Worm (Caenorhabditis elegans) whole organism, L3 larva: ENCODE results near the gene ndc-80.

Experiments used
- ZK546.5 ChIP-seq: sonication (generic microtip); optimal IDR thresholded peaks from 2 replicates; lab custom pipeline; 2017; ENCODE audit warnings: missing biosample characterization, missing genetic modification characterization
- ceh-16 ChIP-seq: sonication (generic microtip); optimal IDR thresholded peaks from 2 replicates; lab custom pipeline; 2017; ENCODE audit warnings: missing biosample characterization, missing genetic modification characterization
- nhr-28 ChIP-seq: fragments of 150-350 bp; optimal IDR thresholded peaks from 2 replicates; lab custom pipeline; 2014; ENCODE audit warnings: missing biosample characterization, missing genetic modification characterization
- tbx-2 ChIP-seq: sonication (generic microtip); optimal IDR thresholded peaks from 2 replicates; lab custom pipeline; 2016; ENCODE audit warnings: mild to moderate bottlenecking, missing genetic modification characterization, missing compliant biosample characterization

DNA sequence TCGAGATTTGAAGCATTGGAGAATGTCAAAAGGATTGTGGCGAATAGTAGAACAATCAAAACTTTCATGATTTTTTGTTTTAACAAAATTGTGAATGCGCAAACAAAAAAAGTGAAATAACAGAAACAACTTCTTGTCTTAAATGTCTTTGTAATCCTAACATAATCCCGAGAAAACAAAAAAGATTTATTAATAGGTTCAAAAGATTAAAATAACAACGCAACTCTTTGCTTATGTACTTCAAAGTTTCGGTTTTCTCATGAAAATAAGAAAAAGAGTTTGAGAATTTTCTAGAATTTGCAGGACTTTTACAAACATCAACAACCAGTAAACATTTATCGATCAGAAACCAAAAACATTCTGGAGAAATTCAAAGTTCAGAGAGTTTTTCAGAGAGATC is 3.8 kb downstream of the ndc-80 start, which contains the start of gene ttr-39:
- TF ChIP-seq nhr-28 (tag; lab: Kevin White, UChicago) (no peak), tbx-2 (tag; lab: Kevin White, UChicago) (no peak), ZK546.5 (tag; lab: Kevin White, UChicago) (no peak), ceh-16 (tag; lab: Kevin White, UChicago) (no peak)
